Worm (Caenorhabditis elegans) whole organism, L3 larva: Measurements from ENCODE around the gene asah-2.

Experiments
- ceh-28 ChIP-seq: fragments of 150-350 bp; optimal IDR thresholded peaks from 2 replicates; lab custom pipeline; 2014; ENCODE audit warnings: missing biosample characterization, missing genetic modification reagents, missing genetic modification characterization
- ceh-82 ChIP-seq: fragments of 150-350 bp; optimal IDR thresholded peaks from 2 replicates; lab custom pipeline; 2014; ENCODE audit warnings: missing biosample characterization, missing genetic modification characterization
- daf-12 ChIP-seq: fragments of 150-350 bp; optimal IDR thresholded peaks from 2 replicates; lab custom pipeline; 2014; ENCODE audit warnings: missing biosample characterization, missing genetic modification reagents, missing genetic modification characterization

- no peak for TF ChIP-seq ceh-28 (tag; lab: Kevin White, UChicago)
- TF ChIP-seq ceh-82 (tag; lab: Kevin White, UChicago) = no peak
- TF ChIP-seq daf-12 = no peak
Measured at ce11 chrII:10093120-10093519, 46.3 kb upstream of the asah-2 start.
